Worm (Caenorhabditis elegans): ENCODE data around the gene F37A8.5.

ce11 chrIII:3972687-3973086 lies 16.3 kb downstream of the F37A8.5 start, which contains the start of gene R10E9.4:
- TF ChIP-seq ref-1 (GFP tag; conservative IDR thresholded peaks at IDR 0.05) (no peak), flt-1 (GFP tag; IDR thresholded peaks at IDR 0.05) (no peak), tab-1 (GFP tag; IDR thresholded peaks at IDR 0.05) (no peak), klf-2 (GFP tag; conservative IDR thresholded peaks at IDR 0.05) (no peak), med-1 (GFP tag; optimal IDR thresholded peaks at IDR 0.05; ENCODE audit: insufficient read depth) (no peak), ztf-29 (GFP tag; IDR thresholded peaks at IDR 0.05) (no peak), ztf-23 (GFP tag; IDR thresholded peaks at IDR 0.05) (no peak), cog-1 (tag; optimal IDR thresholded peaks at IDR 0.05) (no peak)
